Fruit fly (Drosophila melanogaster): ENCODE measurements around the gene CG33303.

Gene CG33303

DNA sequence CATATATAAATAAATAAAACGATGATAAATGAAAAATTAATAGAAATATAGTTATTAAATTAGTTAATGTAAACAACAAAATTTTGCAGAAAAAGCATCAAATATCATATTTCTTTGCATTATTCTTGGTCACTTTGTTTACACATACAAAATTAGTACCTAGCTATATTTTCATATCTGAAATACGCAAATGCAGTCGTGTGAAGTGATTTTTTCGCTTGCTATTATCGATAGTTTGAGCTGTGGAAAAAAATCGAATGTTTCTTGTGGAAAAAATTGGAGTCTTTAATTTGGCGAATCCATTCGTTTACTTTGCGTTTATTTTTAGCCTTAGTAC, 20.9 kb upstream of the CG33303 start, which contains the start of gene Cnot4 (continued):
- no peak for TF ChIP-seq usp (GFP tag; optimal IDR thresholded peaks at IDR 0.05)
- no peak for TF ChIP-seq sqz (GFP tag; optimal IDR thresholded peaks at IDR 0.05)
- no peak for TF ChIP-seq CG4360 (GFP tag; IDR thresholded peaks at IDR 0.05)
- TF ChIP-seq gsb (GFP tag; IDR thresholded peaks at IDR 0.05), result no peak
- TF ChIP-seq danr (GFP tag; IDR thresholded peaks at IDR 0.05), result no peak
- TF ChIP-seq Hand (GFP tag; optimal IDR thresholded peaks at IDR 0.05), result no peak
- no peak for TF ChIP-seq odd (GFP tag; optimal IDR thresholded peaks at IDR 0.05)
- TF ChIP-seq Hr3 (GFP tag; optimal IDR thresholded peaks at IDR 0.05), result peak; percentile 25
- no peak for TF ChIP-seq CG12155 (GFP tag; optimal IDR thresholded peaks at IDR 0.05)
- no peak for TF ChIP-seq CG4854 (GFP tag; optimal IDR thresholded peaks at IDR 0.05)
- TF ChIP-seq Hr51 (GFP tag; optimal IDR thresholded peaks at IDR 0.05), result no peak
- no peak for TF ChIP-seq Atf3 (GFP tag; optimal IDR thresholded peaks at IDR 0.05)
- no peak for TF ChIP-seq dm (GFP tag; optimal IDR thresholded peaks at IDR 0.05)
- TF ChIP-seq lola (GFP tag; optimal IDR thresholded peaks at IDR 0.05), result no peak
- no peak for TF ChIP-seq Lhr (GFP tag; optimal IDR thresholded peaks at IDR 0.05)
- no peak for TF ChIP-seq mirr (GFP tag; optimal IDR thresholded peaks at IDR 0.05)
- no peak for TF ChIP-seq chif (GFP tag; optimal IDR thresholded peaks at IDR 0.05)
- peak; percentile 63 for TF ChIP-seq CG14710 (tag; optimal IDR thresholded peaks at IDR 0.05)
- TF ChIP-seq CoRest (tag; optimal IDR thresholded peaks at IDR 0.05), result no peak
- TF ChIP-seq CG1602 (GFP tag; optimal IDR thresholded peaks at IDR 0.05), result no peak
- TF ChIP-seq Myb (GFP tag; optimal IDR thresholded peaks at IDR 0.05), result no peak
- TF ChIP-seq ase (GFP tag; IDR thresholded peaks at IDR 0.05), result no peak
- TF ChIP-seq NC2α (GFP tag; optimal IDR thresholded peaks at IDR 0.05), result no peak
- no peak for TF ChIP-seq stwl (tag; optimal IDR thresholded peaks at IDR 0.05)
- TF ChIP-seq TFAM (GFP tag; optimal IDR thresholded peaks at IDR 0.05), result no peak
- TF ChIP-seq Ets97D (GFP tag; optimal IDR thresholded peaks at IDR 0.05), result no peak
- TF ChIP-seq CG18476 (GFP tag; optimal IDR thresholded peaks at IDR 0.05), result no peak
- TF ChIP-seq CG33213 (GFP tag; optimal IDR thresholded peaks at IDR 0.05), result no peak
- TF ChIP-seq CG15479 (GFP tag; optimal IDR thresholded peaks at IDR 0.05), result no peak
- no peak for TF ChIP-seq sug (tag; optimal IDR thresholded peaks at IDR 0.05)
- no peak for TF ChIP-seq CG3407 (GFP tag; optimal IDR thresholded peaks at IDR 0.05)
- TF ChIP-seq gsb-n (tag; optimal IDR thresholded peaks at IDR 0.05), result peak; percentile 44
- no peak for TF ChIP-seq CG1529 (GFP tag; optimal IDR thresholded peaks at IDR 0.05)
- TF ChIP-seq CG18599 (GFP tag; optimal IDR thresholded peaks at IDR 0.05), result no peak
- no peak for TF ChIP-seq CG12219 (GFP tag; optimal IDR thresholded peaks at IDR 0.05)
- TF ChIP-seq Deaf1 (tag; optimal IDR thresholded peaks at IDR 0.05), result no peak
- TF ChIP-seq CG10959 (GFP tag; IDR thresholded peaks at IDR 0.05), result no peak
- 0 out of 3 replicates have a peak, but pooled peaks have one; percentile 11 for TF ChIP-seq CG34422 (GFP tag; IDR thresholded peaks at IDR 0.05)
- peak; percentile 69 for TF ChIP-seq BEAF-32 (GFP tag; optimal IDR thresholded peaks at IDR 0.05)
- no peak for TF ChIP-seq fd64A (GFP tag; optimal IDR thresholded peaks at IDR 0.05)
- no peak for TF ChIP-seq CG10274 (GFP tag; optimal IDR thresholded peaks at IDR 0.05)
- no peak for TF ChIP-seq CG18619 (GFP tag; optimal IDR thresholded peaks at IDR 0.05)
- TF ChIP-seq CG2116 (GFP tag; optimal IDR thresholded peaks at IDR 0.05), result peak; percentile 97
- TF ChIP-seq gt (GFP tag; IDR thresholded peaks at IDR 0.05), result no peak
- TF ChIP-seq Fer1 (GFP tag; optimal IDR thresholded peaks at IDR 0.05), result no peak
- no peak for TF ChIP-seq chinmo (GFP tag; IDR thresholded peaks at IDR 0.05; ENCODE audit: partially characterized antibody)
- TF ChIP-seq ab (GFP tag; optimal IDR thresholded peaks at IDR 0.05), result no peak
- no peak for TF ChIP-seq caup (GFP tag; optimal IDR thresholded peaks at IDR 0.05; ENCODE audit: severe bottlenecking)
- no peak for TF ChIP-seq Ssrp (tag; optimal IDR thresholded peaks at IDR 0.05)
- no peak for TF ChIP-seq ato (GFP tag; IDR thresholded peaks at IDR 0.05; ENCODE audit: partially characterized antibody)
- no peak for TF ChIP-seq Usf (GFP tag; optimal IDR thresholded peaks at IDR 0.05)

All from whole organism, embryonic.